Fruit fly (Drosophila melanogaster): ENCODE results near the gene CG17991.

The CG17991 gene

DNA sequence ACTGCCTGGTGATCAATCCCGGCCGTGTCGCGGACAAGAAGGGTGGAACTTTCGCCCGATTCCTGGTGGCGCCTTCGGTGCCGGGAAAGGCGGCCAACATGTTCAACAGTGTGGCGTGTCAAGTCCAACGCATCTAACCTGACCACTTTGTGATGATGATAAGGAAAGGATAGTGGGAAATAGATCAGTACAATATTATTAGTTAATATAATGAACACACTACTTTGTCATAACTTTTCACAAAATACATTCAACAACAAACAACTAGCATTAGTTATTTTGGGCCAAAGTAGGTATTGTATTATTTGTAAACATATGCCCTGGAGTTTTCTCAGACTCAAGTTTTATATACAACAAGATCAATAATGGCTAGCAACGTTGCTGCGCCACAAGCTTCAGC, at the start of gene CG17991:
TSS of gene CG17991 (plus strand) at position 301 of the 400 bp plus-strand sequence.
- no peak for TF ChIP-seq CG8478 (optimal IDR thresholded peaks at IDR 0.05)
- no peak for TF ChIP-seq CTCF (optimal IDR thresholded peaks at IDR 0.05)

DNA sequence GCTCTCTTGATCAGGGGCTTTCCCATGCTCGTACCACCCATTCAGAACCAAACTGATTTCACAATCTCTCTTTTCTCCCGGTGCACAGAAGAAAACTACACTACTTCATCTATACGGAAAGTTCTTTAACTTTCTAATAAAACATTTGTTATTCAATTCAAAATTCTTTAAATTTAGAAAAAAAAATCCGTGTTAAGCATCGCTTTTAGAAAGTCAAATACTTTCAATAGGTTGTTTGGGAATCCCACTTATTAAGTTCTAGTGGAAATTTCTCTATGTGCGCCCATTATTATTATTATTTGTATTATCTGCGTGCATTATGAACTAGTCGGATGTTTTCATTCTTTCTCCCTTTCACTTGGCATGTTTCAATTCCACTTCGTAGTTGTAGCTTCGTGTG, 48.0 kb upstream of the CG17991 start:
- TF ChIP-seq CTCF (optimal IDR thresholded peaks at IDR 0.05) = no peak
- TF ChIP-seq CG8478 (optimal IDR thresholded peaks at IDR 0.05) = no peak

DNA sequence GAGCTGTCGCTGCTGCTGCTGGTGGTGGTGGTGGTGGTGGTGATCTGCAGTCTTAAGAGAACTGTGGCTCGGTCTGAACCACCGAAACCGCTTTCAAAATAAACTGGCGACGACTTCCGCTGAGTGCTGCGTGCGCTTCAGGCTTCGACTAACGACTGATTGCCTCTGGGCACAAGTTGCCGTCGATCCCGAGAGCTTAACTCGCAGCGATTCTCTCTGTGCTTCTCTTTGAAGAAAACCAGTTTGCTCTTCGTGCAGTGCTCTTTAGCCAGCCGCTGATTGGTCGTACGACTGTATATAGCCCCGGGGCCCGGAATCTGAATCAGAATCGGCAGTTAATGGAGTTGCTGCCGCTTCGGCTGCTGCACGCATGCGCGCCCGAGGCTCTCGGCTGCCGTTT, 47.0 kb upstream of the CG17991 start, which contains the start of gene Ser:
TSS of gene Ser (minus strand) at position 162 of the 400 bp plus-strand sequence.
- TF ChIP-seq CG8478 (optimal IDR thresholded peaks at IDR 0.05) (no peak), CTCF (optimal IDR thresholded peaks at IDR 0.05) (no peak)

DNA sequence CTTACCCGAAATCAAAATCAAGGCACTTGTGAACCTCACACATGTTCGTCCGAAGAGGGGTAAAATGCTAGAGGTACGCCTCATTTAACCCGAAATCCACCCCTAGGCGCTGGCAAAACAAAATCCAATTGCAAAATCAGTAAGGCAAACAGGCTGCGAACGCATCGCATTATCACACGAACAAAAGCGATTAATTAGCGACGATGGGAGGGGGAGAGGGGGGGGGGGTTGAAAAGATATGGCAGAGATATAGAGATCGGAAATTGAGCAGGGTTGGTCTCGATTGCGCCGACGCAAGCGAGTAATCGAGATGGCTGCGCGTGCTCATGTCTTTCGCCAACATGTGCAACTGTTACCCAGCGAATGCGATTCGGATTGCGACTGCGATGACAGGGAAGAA, 44.2 kb upstream of the CG17991 start:
- no peak for TF ChIP-seq CTCF (optimal IDR thresholded peaks at IDR 0.05)
- no peak for TF ChIP-seq CG8478 (optimal IDR thresholded peaks at IDR 0.05)

DNA sequence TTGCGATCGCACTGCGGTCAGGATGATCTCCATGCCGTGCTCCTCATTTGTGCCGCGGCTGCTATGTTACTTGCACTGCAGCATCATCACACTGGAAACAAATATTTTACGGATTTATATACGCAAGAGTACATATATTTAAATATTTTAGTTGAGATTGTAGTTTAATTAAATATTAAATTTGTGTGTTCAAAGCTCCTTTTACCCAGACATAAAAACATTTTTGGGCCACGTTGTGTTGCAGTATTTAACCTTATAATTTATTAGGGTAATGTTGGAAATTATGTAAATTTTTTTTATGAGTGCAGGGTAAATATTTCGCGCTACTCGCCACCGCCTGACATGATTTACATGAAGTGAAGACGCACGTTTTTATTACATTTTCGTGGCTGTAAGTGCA, 43.5 kb upstream of the CG17991 start:
- TF ChIP-seq CTCF (optimal IDR thresholded peaks at IDR 0.05) (no peak), CG8478 (optimal IDR thresholded peaks at IDR 0.05) (no peak)

DNA sequence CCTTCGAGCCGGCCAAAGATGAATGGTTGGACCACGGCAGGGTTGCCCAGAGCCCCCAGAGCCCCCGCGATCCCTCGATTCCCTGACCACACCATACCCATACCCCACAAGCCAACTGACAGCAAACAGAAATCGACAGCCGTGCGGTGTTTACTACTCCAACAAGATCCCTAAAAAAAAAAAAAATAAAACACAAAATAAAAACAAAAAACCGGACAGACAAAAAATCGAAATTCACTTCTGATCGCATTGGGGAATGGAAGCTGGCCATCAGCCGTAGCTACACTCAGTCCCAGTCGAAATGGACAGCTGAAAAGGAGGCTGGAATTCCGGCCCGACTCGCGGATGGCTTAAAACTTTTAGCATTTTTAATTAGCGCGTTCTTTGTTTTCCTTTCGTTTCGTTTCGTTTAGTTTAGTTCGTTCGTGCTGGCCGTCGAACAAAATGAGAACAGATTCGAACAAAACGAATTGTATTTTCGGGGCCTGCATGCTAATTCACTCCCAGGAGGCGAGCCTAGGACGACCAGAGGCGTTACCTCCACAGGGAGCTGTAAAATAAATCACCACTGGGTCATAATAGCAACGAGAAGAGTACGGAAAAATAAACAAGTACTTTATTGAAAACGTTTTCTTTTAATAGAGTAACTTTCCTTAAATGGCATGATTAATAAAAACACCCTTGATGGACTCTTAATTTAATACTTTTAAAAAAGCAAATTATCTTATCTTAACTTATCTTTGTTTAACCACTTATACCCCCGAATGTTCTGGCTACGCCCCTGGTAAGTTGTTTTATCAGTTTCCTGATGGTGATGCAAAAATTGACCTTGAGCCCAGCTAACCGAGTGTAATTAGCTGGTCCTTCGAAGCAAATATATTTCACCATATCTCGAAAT, 41.9 kb upstream of the CG17991 start:
- TF ChIP-seq CG8478 (optimal IDR thresholded peaks at IDR 0.05) (no peak), CTCF (optimal IDR thresholded peaks at IDR 0.05) (no peak)

DNA sequence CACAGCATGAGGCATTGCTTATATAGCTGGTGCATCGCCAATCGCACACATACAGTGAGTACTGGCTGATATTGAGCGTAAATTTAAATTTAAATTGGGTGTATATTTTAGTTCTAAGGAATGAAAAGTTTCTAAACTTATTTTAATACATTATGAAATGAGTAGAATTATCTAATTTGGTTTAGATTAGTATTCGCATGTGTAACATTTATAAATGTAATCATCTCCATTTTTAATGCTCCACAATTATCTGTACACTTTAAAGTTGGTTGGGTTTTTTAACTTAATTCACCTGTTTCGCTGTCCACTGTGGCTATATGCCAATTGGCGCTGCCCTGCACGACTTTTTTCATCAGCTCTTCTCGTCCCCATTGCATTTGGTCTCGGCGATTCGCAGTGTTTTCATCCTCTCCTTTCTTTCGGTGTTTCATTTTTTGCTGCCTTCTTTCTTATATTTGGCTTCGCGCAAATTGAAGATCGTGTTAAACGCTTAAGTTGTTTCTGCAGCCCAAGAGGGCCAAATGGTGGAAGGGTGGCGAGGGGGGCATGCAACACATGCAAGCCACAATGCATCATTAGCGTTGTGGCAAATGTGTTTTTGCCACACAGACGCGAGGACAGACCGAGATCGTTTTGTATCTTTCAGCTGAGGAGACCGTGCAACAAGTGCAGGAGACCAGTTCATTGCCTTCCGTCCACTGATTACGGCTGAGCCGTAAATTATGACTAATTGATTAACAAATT, 39.4 kb upstream of the CG17991 start:
- TF ChIP-seq CTCF (optimal IDR thresholded peaks at IDR 0.05) (no peak), CG8478 (optimal IDR thresholded peaks at IDR 0.05) (no peak)

DNA sequence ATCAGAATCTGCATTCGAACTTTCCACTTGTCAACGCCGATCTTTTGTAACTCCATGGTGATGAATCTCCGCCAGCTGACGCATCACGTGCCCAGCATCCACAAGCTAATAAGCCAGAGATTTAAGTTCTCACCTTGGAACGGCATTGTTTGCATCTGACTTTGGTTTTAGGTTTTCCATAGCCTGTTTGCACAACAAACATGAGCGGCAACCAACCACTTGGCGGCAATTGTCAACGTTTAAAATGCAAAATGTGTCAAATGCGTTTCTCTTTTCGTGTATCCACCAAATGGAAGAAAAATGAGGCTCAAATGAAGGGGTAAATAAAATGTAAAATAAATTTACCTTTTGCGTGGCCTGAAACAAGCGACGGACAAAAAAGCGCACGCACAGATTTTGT, 38.7 kb upstream of the CG17991 start:
- TF ChIP-seq CTCF (optimal IDR thresholded peaks at IDR 0.05) = no peak
- TF ChIP-seq CG8478 (optimal IDR thresholded peaks at IDR 0.05) = no peak

DNA sequence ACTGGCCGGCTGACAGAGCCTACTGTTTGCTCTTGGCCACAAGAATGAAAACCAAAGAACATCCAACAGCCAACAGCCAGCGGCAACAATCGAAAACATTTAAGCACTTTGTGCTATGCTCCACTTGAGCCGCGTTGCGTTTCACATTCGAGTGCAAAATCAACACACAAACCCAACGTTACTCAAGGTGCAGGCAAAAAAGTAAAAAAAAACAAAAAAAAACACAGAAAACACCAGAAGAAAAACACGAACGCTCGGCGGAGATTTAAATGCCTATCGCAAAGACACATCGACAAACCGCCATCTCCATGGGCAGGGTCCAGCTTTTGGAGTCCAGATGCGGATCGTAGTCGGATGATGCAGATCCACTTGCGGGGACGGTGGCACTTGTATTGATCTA, 37.2 kb upstream of the CG17991 start:
- TF ChIP-seq CG8478 (optimal IDR thresholded peaks at IDR 0.05) = no peak
- no peak for TF ChIP-seq CTCF (optimal IDR thresholded peaks at IDR 0.05)

DNA sequence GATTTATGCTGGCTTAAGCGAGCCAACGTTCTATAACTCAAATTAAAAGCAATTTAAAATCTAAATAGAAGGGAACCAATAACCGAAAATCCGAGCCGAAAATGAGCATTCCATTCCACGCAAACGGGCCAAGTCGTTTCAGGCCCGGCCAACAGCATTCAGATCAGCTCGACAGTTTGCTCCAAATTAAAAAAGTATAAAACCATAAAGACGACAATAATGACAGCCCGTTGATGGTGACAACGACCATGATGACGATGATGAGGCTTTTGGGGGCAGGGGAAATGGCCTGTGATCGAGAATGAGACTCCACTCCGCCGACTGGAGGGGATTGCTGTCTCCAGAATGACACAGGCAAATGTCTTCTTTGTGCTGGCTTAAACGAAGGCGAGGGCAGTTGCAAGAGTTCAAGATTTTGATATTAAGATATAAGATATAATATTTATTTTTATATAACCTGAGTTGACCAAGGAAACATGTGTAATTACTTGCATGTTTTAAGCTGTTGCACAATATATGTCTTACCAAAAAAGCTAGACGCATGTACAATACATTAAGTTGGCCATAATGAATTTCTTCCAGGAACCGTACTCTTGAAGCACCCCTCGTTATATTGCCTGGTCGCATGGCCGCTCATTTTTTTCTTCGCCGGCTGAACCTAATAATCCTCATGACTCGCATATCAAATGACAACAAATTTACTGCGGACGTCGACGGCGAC, 36.2 kb upstream of the CG17991 start:
- TF ChIP-seq CTCF (optimal IDR thresholded peaks at IDR 0.05) = no peak
- TF ChIP-seq CG8478 (optimal IDR thresholded peaks at IDR 0.05) = no peak

DNA sequence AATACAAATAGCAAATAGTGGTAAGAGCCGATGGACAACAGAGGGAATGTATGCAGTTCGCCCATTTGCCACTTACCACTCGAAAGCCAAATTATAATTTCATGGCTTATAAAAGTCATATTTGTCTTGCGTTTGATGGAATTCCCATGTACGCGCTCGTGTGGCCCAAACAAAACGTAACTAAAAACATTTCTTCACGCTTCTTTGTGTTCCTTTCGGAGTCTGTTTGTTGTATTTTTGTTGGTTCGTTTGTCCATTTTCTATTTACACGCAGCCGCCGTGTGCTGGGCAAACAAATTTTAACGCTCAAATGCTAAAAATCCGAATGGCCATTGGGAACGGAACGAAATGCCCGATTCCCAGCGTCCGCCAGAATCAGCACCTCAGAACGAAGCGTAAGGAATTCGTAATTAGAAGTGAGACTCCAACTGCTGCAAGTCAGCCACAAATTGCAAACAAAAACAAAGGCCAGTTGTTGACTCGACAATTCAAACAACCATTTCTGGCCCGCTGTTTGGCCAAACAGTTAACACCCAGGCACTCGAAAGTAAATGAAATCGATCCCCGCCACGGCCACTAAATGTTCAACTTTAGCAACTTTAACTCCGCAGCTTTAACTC, 32.2 kb upstream of the CG17991 start:
- no peak for TF ChIP-seq CG8478 (optimal IDR thresholded peaks at IDR 0.05)
- TF ChIP-seq CTCF (optimal IDR thresholded peaks at IDR 0.05) = no peak

DNA sequence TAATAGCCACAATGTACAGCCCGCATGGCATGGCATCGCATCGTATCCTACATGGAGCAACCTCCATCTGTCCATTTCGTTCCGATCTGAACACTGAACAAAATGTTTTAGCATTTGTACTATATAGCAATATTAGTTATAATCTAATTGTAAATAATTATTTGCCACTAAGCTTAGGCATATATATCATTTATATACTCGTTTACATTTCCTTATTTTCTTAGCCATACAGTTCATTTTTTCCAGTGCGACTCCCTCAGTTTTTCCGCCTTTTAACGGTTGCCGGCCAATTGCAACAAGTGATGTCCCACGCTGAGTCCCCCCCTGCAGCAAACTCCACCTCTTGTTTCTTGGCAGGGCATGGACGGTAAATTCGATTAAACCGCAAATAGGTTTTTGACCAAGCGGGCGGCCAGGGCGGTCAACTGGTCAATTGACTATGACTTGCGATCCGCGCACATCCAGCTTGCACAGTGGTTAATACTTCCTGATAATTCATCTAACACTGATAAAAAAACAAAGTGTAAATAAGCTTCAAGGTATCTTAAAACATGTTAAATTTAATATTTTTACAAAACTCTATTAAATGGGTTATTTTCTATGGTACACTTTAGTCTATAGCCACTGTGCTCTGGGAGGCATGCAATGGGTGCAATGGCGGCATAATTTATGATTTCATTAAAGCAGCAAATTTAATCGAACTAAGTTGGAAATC, 31.3 kb upstream of the CG17991 start:
- TF ChIP-seq CG8478 (optimal IDR thresholded peaks at IDR 0.05) (no peak), CTCF (optimal IDR thresholded peaks at IDR 0.05) (no peak)

DNA sequence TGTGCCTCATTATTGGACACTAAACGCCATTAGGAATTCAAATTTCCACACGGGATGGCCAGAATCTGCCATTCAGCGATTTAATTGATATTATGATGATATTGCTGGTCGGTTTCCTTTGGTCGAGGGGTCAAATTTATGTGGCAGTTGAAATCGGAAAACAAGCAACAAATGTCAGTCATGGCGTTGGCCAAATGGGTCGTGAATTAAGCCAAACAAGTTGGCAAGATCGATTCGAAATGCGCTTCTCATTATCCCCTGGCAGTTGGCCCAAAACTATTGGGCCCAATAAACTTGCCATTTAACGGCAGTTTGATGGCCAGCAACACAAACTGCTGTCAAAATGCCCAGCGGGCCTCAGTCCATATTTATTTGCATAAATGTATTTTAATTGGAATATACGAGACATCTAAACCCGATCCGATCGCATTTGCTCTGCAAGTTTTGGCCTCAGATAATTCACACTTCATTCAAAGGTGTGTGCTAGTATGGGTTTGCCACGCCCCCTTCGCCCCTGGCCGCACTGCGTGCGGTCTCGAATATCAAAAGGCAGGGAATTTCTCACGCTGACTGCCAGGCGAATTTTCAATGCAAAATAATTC, 28.0 kb upstream of the CG17991 start:
- TF ChIP-seq CTCF (optimal IDR thresholded peaks at IDR 0.05) = no peak
- no peak for TF ChIP-seq CG8478 (optimal IDR thresholded peaks at IDR 0.05)

DNA sequence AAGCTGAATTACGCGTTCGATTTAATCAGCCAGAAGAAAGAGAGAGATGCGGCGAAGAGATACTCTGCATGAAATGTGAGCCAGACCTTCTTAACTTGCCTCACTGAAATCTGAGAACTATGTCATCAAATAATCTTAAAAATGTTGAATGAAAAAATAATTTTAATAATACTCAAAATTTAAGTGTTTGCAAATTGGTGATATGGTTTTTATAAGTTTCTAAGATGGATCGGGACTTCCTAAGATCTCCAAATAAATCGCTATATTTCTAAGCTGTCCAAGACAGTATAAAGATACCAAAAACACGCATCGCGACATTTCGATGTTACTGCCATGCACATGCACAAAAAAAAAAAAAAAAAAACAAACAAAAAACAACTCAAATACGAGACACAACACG, 26.1 kb upstream of the CG17991 start:
- no peak for TF ChIP-seq CTCF (optimal IDR thresholded peaks at IDR 0.05)
- no peak for TF ChIP-seq CG8478 (optimal IDR thresholded peaks at IDR 0.05)

Data from S2 (cell line).